Worm (Caenorhabditis elegans): ENCODE results near the gene gstk-1.

The gstk-1 gene

ce11 chrII:9653679-9654078, 2.8 kb upstream of the gstk-1 start, which contains the start of gene ZK1307.2:
ZK1307.2 (minus strand) TSS chrII:9653952.
- no peak for TF ChIP-seq scrt-1 (GFP tag; IDR thresholded peaks at IDR 0.05)
- TF ChIP-seq ets-7 (tag; optimal IDR thresholded peaks at IDR 0.05): no peak
- no peak for TF ChIP-seq F13C5.2 (tag; optimal IDR thresholded peaks at IDR 0.05)
- no peak for TF ChIP-seq ceh-36 (tag; optimal IDR thresholded peaks at IDR 0.05)
- no peak for TF ChIP-seq pes-1 (GFP tag; IDR thresholded peaks at IDR 0.05)
- TF ChIP-seq hmg-4 (GFP tag; optimal IDR thresholded peaks at IDR 0.05): no peak
- TF ChIP-seq hnd-1 (tag; optimal IDR thresholded peaks at IDR 0.05): no peak
- TF ChIP-seq B0310.2 (tag; optimal IDR thresholded peaks at IDR 0.05): no peak
- TF ChIP-seq ama-1 (optimal IDR thresholded peaks at IDR 0.05): no peak
- TF ChIP-seq sea-1 (GFP tag; conservative IDR thresholded peaks at IDR 0.05): no peak

DNA sequence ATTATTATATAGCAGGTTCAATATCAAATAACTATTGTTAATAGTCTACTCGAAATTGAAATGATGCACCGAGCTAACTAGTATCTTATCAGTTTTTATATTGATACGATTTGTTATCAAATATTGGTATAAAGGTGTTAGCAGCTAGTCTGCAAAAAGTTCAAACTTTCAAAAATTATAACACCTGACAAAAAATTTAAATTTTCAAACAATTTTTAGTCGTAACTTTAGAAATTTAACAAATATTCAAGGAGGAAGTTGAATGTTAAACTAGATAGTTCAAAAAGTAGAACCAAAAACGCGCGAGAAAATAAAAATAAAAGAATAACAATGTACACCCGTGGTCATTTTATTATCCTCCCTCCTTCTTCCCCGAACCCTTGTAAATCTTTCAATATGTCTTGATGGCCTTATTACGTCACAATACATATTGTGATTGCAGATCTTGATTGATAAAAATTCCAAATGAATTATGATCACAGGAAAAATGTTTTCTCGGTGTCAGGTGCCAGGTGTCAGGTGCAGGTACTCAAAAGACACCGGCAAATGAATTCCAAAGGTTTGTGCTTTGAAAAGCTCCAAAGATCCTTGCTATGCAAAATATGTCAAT, 870 bp upstream of the gstk-1 start, which contains the start of gene ZK1307.1:
TSS of gene ZK1307.1 (minus strand) at position 51 of the 610 bp plus-strand sequence.
- TF ChIP-seq B0310.2 (tag; optimal IDR thresholded peaks at IDR 0.05): no peak
- TF ChIP-seq F13C5.2 (tag; optimal IDR thresholded peaks at IDR 0.05): no peak

DNA sequence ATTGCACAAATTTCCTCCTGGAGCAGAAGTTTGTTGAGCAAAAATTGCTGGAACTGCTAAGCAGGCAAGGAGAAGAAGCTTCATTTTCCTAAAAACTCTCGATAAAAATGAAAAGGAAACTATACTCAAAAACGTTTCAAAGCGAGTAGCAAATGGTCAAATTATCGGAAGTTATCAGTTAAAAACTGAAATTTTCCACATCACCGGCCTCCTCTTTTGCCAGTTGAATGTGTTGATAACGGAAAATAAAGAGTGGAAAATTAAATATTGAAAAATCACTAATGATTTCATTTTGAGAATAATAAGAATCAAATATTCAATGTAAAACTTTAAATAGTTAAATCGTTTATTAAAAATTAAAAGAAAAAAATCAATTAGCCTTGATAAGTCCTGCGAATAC, 2.4 kb downstream of the gstk-1 start, which contains the start of gene ZK1320.2:
TSS of gene ZK1320.2 (minus strand) at position 88 of the 400 bp plus-strand sequence.
- TF ChIP-seq flt-1 (GFP tag; IDR thresholded peaks at IDR 0.05): no peak
- TF ChIP-seq hmbx-1 (tag; optimal IDR thresholded peaks at IDR 0.05): no peak

DNA sequence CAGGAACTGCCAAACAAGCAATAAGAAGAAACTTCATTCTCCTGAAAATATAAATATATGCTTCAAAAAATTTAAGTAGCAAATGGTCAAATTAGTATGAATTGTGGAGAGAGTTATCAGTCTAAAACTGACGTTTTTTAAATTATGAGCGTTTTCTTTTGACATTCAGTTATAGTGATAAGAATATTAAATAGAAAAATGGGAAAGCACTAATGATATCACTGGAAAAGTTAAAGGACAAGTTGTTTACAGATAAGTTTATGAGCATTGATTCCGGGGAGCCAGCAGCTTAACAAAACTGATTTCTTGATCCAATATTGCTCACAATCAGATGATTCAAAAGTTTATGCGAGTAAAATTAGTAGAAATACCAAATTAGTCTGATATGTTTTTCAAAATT, 3.9 kb downstream of the gstk-1 start, which contains the start of gene ZK1320.3:
TSS of gene ZK1320.3 (minus strand) at position 41 of the 400 bp plus-strand sequence.
- TF ChIP-seq ceh-13 (GFP tag; optimal IDR thresholded peaks at IDR 0.05) (no peak), tbx-11 (GFP tag; IDR thresholded peaks at IDR 0.05) (no peak), ama-1 (optimal IDR thresholded peaks at IDR 0.05) (no peak), ceh-36 (tag; optimal IDR thresholded peaks at IDR 0.05) (no peak), aly-1 (tag; optimal IDR thresholded peaks at IDR 0.05) (no peak), B0310.2 (tag; optimal IDR thresholded peaks at IDR 0.05) (no peak), sea-1 (GFP tag; conservative IDR thresholded peaks at IDR 0.05) (no peak), tbx-37 (GFP tag; conservative IDR thresholded peaks at IDR 0.05) (no peak), ets-7 (tag; optimal IDR thresholded peaks at IDR 0.05) (no peak), hmbx-1 (tag; optimal IDR thresholded peaks at IDR 0.05) (no peak), F13C5.2 (tag; optimal IDR thresholded peaks at IDR 0.05) (no peak), pes-1 (GFP tag; IDR thresholded peaks at IDR 0.05) (no peak), hmg-4 (GFP tag; optimal IDR thresholded peaks at IDR 0.05) (no peak), flt-1 (GFP tag; IDR thresholded peaks at IDR 0.05) (no peak), scrt-1 (GFP tag; IDR thresholded peaks at IDR 0.05) (no peak)

DNA sequence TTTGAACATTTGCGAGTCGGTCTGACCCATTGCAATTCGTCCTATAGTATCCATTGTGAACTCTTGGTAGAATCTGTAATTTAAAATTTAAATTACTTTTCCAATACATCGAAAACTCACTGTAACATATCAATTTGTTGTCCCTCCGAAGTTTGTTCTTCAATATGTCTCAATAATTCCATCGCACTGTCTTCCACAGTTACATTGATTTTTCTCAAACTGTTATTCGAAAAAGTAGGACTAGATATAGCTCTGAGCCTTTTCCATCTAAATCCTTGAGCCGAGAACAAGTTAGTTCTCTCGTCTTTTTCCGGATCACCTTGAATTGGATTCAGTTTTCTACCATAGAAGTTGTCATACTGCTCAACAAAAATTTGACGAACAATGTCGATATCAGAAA, 5.7 kb downstream of the gstk-1 start:
- TF ChIP-seq F13C5.2 (tag; optimal IDR thresholded peaks at IDR 0.05): no peak
- TF ChIP-seq hmbx-1 (tag; optimal IDR thresholded peaks at IDR 0.05): no peak
- TF ChIP-seq tbx-11 (GFP tag; IDR thresholded peaks at IDR 0.05): no peak
- no peak for TF ChIP-seq ceh-36 (tag; optimal IDR thresholded peaks at IDR 0.05)
- TF ChIP-seq scrt-1 (GFP tag; IDR thresholded peaks at IDR 0.05): no peak
- TF ChIP-seq hnd-1 (tag; optimal IDR thresholded peaks at IDR 0.05): no peak

- no peak for TF ChIP-seq F13C5.2 (tag; optimal IDR thresholded peaks at IDR 0.05)
- TF ChIP-seq ceh-36 (tag; optimal IDR thresholded peaks at IDR 0.05): no peak
- TF ChIP-seq tbx-37 (GFP tag; conservative IDR thresholded peaks at IDR 0.05): no peak
- no peak for TF ChIP-seq B0310.2 (tag; optimal IDR thresholded peaks at IDR 0.05)
- no peak for TF ChIP-seq ets-7 (tag; optimal IDR thresholded peaks at IDR 0.05)
- TF ChIP-seq sea-1 (GFP tag; conservative IDR thresholded peaks at IDR 0.05): no peak
- TF ChIP-seq scrt-1 (GFP tag; IDR thresholded peaks at IDR 0.05): no peak
- no peak for TF ChIP-seq pes-1 (GFP tag; IDR thresholded peaks at IDR 0.05)
- TF ChIP-seq flt-1 (GFP tag; IDR thresholded peaks at IDR 0.05): no peak
- no peak for TF ChIP-seq aly-1 (tag; optimal IDR thresholded peaks at IDR 0.05)
- no peak for TF ChIP-seq tra-4 (tag; optimal IDR thresholded peaks at IDR 0.05)
- TF ChIP-seq hmg-4 (GFP tag; optimal IDR thresholded peaks at IDR 0.05): no peak
- TF ChIP-seq ama-1 (optimal IDR thresholded peaks at IDR 0.05): no peak
- TF ChIP-seq hmbx-1 (tag; optimal IDR thresholded peaks at IDR 0.05): no peak
- TF ChIP-seq hnd-1 (tag; optimal IDR thresholded peaks at IDR 0.05): no peak
- no peak for TF ChIP-seq ceh-13 (GFP tag; optimal IDR thresholded peaks at IDR 0.05)
Measured at ce11 chrII:9662797-9663196, 6.3 kb downstream of the gstk-1 start, which contains the start of gene cyp-13A10. cyp-13A10 (minus strand) TSS chrII:9662884.

DNA sequence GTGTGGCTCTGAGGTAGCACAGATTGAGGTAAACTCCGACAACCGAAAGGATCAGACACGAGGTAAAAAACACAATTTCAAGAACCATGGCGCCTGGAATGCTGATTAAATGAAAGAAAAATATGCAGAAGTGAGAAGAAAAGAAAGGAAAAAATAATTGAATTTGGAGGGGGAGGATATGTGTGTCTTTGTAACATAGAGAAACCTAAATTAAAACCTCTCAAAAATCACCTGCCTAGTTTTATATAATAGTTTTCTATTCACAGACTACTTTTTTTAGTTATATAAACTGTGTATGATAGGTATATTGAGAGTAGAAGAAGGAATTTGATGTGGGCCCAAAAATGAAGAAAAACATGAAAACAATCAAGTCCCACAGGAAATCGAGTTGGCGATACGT, 9.1 kb downstream of the gstk-1 start, which contains the start of gene ZK1320.5:
TSS of gene ZK1320.5 (minus strand) at position 101 of the 400 bp plus-strand sequence.
- no peak for TF ChIP-seq hnd-1 (tag; optimal IDR thresholded peaks at IDR 0.05)

ce11 chrII:9667382-9667781, 10.9 kb downstream of the gstk-1 start, which contains the start of gene ZK1320.11:
ZK1320.11 (plus strand) TSS chrII:9667624.
- no peak for TF ChIP-seq tra-4 (tag; optimal IDR thresholded peaks at IDR 0.05)
- TF ChIP-seq ets-7 (tag; optimal IDR thresholded peaks at IDR 0.05): no peak
- no peak for TF ChIP-seq tbx-37 (GFP tag; conservative IDR thresholded peaks at IDR 0.05)
- TF ChIP-seq hmg-4 (GFP tag; optimal IDR thresholded peaks at IDR 0.05): no peak
- no peak for TF ChIP-seq hnd-1 (tag; optimal IDR thresholded peaks at IDR 0.05)
- no peak for TF ChIP-seq sea-1 (GFP tag; conservative IDR thresholded peaks at IDR 0.05)
- TF ChIP-seq scrt-1 (GFP tag; IDR thresholded peaks at IDR 0.05): no peak
- TF ChIP-seq pes-1 (GFP tag; IDR thresholded peaks at IDR 0.05): no peak
- no peak for TF ChIP-seq hmbx-1 (tag; optimal IDR thresholded peaks at IDR 0.05)
- no peak for TF ChIP-seq flt-1 (GFP tag; IDR thresholded peaks at IDR 0.05)
- no peak for TF ChIP-seq aly-1 (tag; optimal IDR thresholded peaks at IDR 0.05)

All from whole organism, early embryonic.